Worm (Caenorhabditis elegans) whole organism, L4/young adult: ENCODE results near the gene C43H6.6.

Experiments used
- W03F9.2 ChIP-seq: fragments of 150-350 bp; optimal IDR thresholded peaks from 2 replicates; lab custom pipeline; 2014; ENCODE audit warnings: missing biosample characterization, missing genetic modification characterization
- him-1 ChIP-seq: sonication (generic microtip); optimal IDR thresholded peaks from 2 replicates; lab custom pipeline; 2016; ENCODE audit warnings: missing genotype, missing genetic modification reagents, missing genetic modification characterization, missing compliant biosample characterization

ce11 chrX:2362872-2363271 is 32.2 kb upstream of the C43H6.6 start:
- TF ChIP-seq W03F9.2 (tag; lab: Kevin White, UChicago), result no peak
- TF ChIP-seq him-1, result no peak
